Worm (Caenorhabditis elegans) whole organism, L2 larva: Measurements from ENCODE around the gene got-1.2.

Experiments
- C34F6.9 ChIP-seq: fragments of 150-350 bp; optimal IDR thresholded peaks from 2 replicates; lab custom pipeline; 2014; ENCODE audit warnings: missing biosample characterization, missing genetic modification characterization
- F13H6.1 ChIP-seq: sonication (generic microtip); optimal IDR thresholded peaks from 2 replicates; lab custom pipeline; 2016; ENCODE audit warnings: missing genetic modification characterization, missing compliant biosample characterization
- R02D3.7 ChIP-seq: fragments of 150-350 bp; optimal IDR thresholded peaks from 2 replicates; lab custom pipeline; 2014; ENCODE audit warnings: missing biosample characterization, missing genetic modification characterization
- Y55F3AM.14 ChIP-seq: fragments of 200-800 bp; sonication (Bioruptor generic); optimal IDR thresholded peaks from 2 replicates; lab custom pipeline; 2018; ENCODE audit warnings: mild to moderate bottlenecking, missing genetic modification characterization, missing compliant biosample characterization
- ZK546.5 ChIP-seq: sonication (generic microtip); optimal IDR thresholded peaks from 2 replicates; lab custom pipeline; 2017; ENCODE audit warnings: missing biosample characterization, missing genetic modification characterization
- alr-1 ChIP-seq: fragments of 150-350 bp; optimal IDR thresholded peaks from 2 replicates; lab custom pipeline; 2014; ENCODE audit warnings: missing biosample characterization, missing genetic modification characterization
- aly-2 ChIP-seq: fragments of 150-350 bp; optimal IDR thresholded peaks from 2 replicates; lab custom pipeline; 2014; ENCODE audit warnings: missing biosample characterization, missing genetic modification characterization
- ama-1 ChIP-seq: fragments of 150-350 bp; optimal IDR thresholded peaks from 2 replicates; lab custom pipeline; 2018; ENCODE audit warnings: inconsistent platforms
- blmp-1 ChIP-seq: sonication (generic microtip); optimal IDR thresholded peaks from 2 replicates; lab custom pipeline; 2017; ENCODE audit warnings: missing genetic modification characterization, mild to moderate bottlenecking, missing compliant biosample characterization, antibody characterized with exemption, moderate library complexity; ENCODE audit not compliant: insufficient read depth
- ceh-16 ChIP-seq: fragments of 150-350 bp; optimal IDR thresholded peaks from 2 replicates; lab custom pipeline; 2014; ENCODE audit warnings: missing biosample characterization, missing genetic modification characterization
- ceh-82 ChIP-seq: fragments of 150-350 bp; optimal IDR thresholded peaks from 2 replicates; lab custom pipeline; 2014; ENCODE audit warnings: missing biosample characterization, missing genetic modification characterization
- crh-2 ChIP-seq: sonication (generic microtip); optimal IDR thresholded peaks from 2 replicates; lab custom pipeline; 2017; ENCODE audit warnings: missing biosample characterization, missing genetic modification characterization
- dmd-4 ChIP-seq: sonication (generic microtip); optimal IDR thresholded peaks from 2 replicates; lab custom pipeline; 2017; ENCODE audit warnings: missing biosample characterization, missing genetic modification characterization
- egl-27 ChIP-seq: sonication (generic microtip); optimal IDR thresholded peaks from 3 replicates; lab custom pipeline; 2017; ENCODE audit warnings: missing biosample characterization, missing genetic modification reagents, missing genetic modification characterization
- elt-1 ChIP-seq: fragments of 150-350 bp; optimal IDR thresholded peaks from 2 replicates; lab custom pipeline; 2014; ENCODE audit warnings: missing biosample characterization, missing genetic modification characterization
- elt-3 ChIP-seq: sonication (generic microtip); optimal IDR thresholded peaks from 2 replicates; lab custom pipeline; 2017; ENCODE audit warnings: missing biosample characterization, missing genetic modification characterization
- fos-1 ChIP-seq: fragments of 150-350 bp; optimal IDR thresholded peaks from 2 replicates; lab custom pipeline; 2014; ENCODE audit warnings: missing biosample characterization, missing genetic modification characterization
- gmeb-1 ChIP-seq: fragments of 150-350 bp; optimal IDR thresholded peaks from 2 replicates; lab custom pipeline; 2014; ENCODE audit warnings: missing biosample characterization, missing genetic modification characterization
- lin-11 ChIP-seq: fragments of 150-350 bp; sonication (generic microtip); optimal IDR thresholded peaks from 2 replicates; lab custom pipeline; 2014; ENCODE audit warnings: missing biosample characterization, missing genetic modification characterization, inconsistent platforms, mixed read lengths
- lin-13 ChIP-seq: fragments of 150-350 bp; optimal IDR thresholded peaks from 2 replicates; lab custom pipeline; 2014; ENCODE audit warnings: missing biosample characterization, missing genetic modification reagents, missing genetic modification characterization
- lin-39 ChIP-seq: fragments of 150-350 bp; optimal IDR thresholded peaks from 2 replicates; lab custom pipeline; 2014; ENCODE audit warnings: missing biosample characterization, missing genetic modification reagents, missing genetic modification characterization
- lsy-2 ChIP-seq, 2 experiments: fragments of 150-350 bp in 1 of 2; sonication (generic microtip) in 1 of 2; optimal IDR thresholded peaks; 2 replicates each; lab custom pipeline; 2014 to 2017; ENCODE audit warnings: missing biosample characterization in 2 of 2, missing genetic modification characterization in 2 of 2
- mab-5 ChIP-seq: fragments of 150-350 bp; optimal IDR thresholded peaks from 2 replicates; lab custom pipeline; 2014; ENCODE audit warnings: missing biosample characterization, missing genetic modification characterization
- mbf-1 ChIP-seq: sonication (generic microtip); optimal IDR thresholded peaks from 2 replicates; lab custom pipeline; 2017; ENCODE audit warnings: missing biosample characterization, missing genetic modification characterization
- mdl-1 ChIP-seq, 2 experiments: fragments of 150-350 bp in 1 of 2; sonication (generic microtip) in 1 of 2; optimal IDR thresholded peaks; 2 replicates each; lab custom pipeline; 2017; ENCODE audit warnings: missing biosample characterization in 2 of 2, missing genetic modification characterization in 2 of 2
- nhr-10 ChIP-seq: sonication (generic microtip); optimal IDR thresholded peaks from 2 replicates; lab custom pipeline; 2017; ENCODE audit warnings: missing biosample characterization, missing genetic modification characterization
- nhr-11 ChIP-seq: fragments of 150-350 bp; optimal IDR thresholded peaks from 2 replicates; lab custom pipeline; 2014; ENCODE audit warnings: missing biosample characterization, missing genetic modification characterization
- nhr-12 ChIP-seq: fragments of 150-350 bp; optimal IDR thresholded peaks from 2 replicates; lab custom pipeline; 2014; ENCODE audit warnings: missing biosample characterization, missing genetic modification characterization
- nhr-129 ChIP-seq: fragments of 150-350 bp; optimal IDR thresholded peaks from 2 replicates; lab custom pipeline; 2014; ENCODE audit warnings: missing biosample characterization, missing genetic modification characterization
- nhr-21 ChIP-seq: fragments of 150-350 bp; optimal IDR thresholded peaks from 2 replicates; lab custom pipeline; 2014; ENCODE audit warnings: missing biosample characterization, missing genetic modification characterization
- nhr-23 ChIP-seq: fragments of 150-350 bp; optimal IDR thresholded peaks from 2 replicates; lab custom pipeline; 2014; ENCODE audit warnings: missing biosample characterization, missing genetic modification reagents, missing genetic modification characterization
- nhr-237 ChIP-seq: fragments of 150-350 bp; optimal IDR thresholded peaks from 2 replicates; lab custom pipeline; 2014; ENCODE audit warnings: missing biosample characterization, missing genetic modification characterization
- nhr-25 ChIP-seq: fragments of 150-350 bp; sonication (generic microtip); optimal IDR thresholded peaks from 3 replicates; lab custom pipeline; 2014; ENCODE audit warnings: missing biosample characterization, missing genetic modification characterization
- nhr-6 ChIP-seq: fragments of 150-350 bp; optimal IDR thresholded peaks from 2 replicates; lab custom pipeline; 2014; ENCODE audit warnings: missing biosample characterization, missing genetic modification characterization
- nhr-77 ChIP-seq: fragments of 150-350 bp; optimal IDR thresholded peaks from 2 replicates; lab custom pipeline; 2014; ENCODE audit warnings: missing biosample characterization, missing genetic modification characterization
- peb-1 ChIP-seq: fragments of 150-350 bp; optimal IDR thresholded peaks from 2 replicates; lab custom pipeline; 2014; ENCODE audit warnings: missing biosample characterization, missing genetic modification characterization
- sem-4 ChIP-seq: fragments of 150-350 bp; optimal IDR thresholded peaks from 2 replicates; lab custom pipeline; 2014; ENCODE audit warnings: missing biosample characterization, missing genetic modification reagents, missing genetic modification characterization
- skn-1 ChIP-seq: sonication (generic microtip); optimal IDR thresholded peaks from 2 replicates; lab custom pipeline; 2017; ENCODE audit warnings: missing biosample characterization, missing genetic modification characterization
- sma-3 ChIP-seq: sonication (generic microtip); optimal IDR thresholded peaks from 2 replicates; lab custom pipeline; 2016; ENCODE audit warnings: missing genetic modification reagents, missing genetic modification characterization, missing compliant biosample characterization
- sma-9 ChIP-seq, 2 experiments: fragments of 150-350 bp in 1 of 2; sonication (generic microtip) in 1 of 2; optimal IDR thresholded peaks; 2 replicates each; lab custom pipeline; 2014 to 2016; ENCODE audit warnings: missing genetic modification characterization in 2 of 2, mild to moderate bottlenecking in 1 of 2, missing biosample characterization in 1 of 2, missing compliant biosample characterization in 1 of 2, missing genetic modification reagents in 1 of 2, moderate library complexity in 1 of 2
- snpc-4 ChIP-seq: fragments of 150-350 bp; optimal IDR thresholded peaks from 2 replicates; lab custom pipeline; 2014; ENCODE audit warnings: missing biosample characterization, missing genetic modification characterization
- unc-39 ChIP-seq: fragments of 150-350 bp; optimal IDR thresholded peaks from 2 replicates; lab custom pipeline; 2014; ENCODE audit warnings: missing biosample characterization, missing genetic modification characterization
- unc-55 ChIP-seq: fragments of 150-350 bp; sonication (generic microtip); optimal IDR thresholded peaks from 3 replicates; lab custom pipeline; 2014; ENCODE audit warnings: missing biosample characterization, missing genetic modification reagents, missing genetic modification characterization
- unc-62 ChIP-seq: fragments of 150-350 bp; optimal IDR thresholded peaks from 2 replicates; lab custom pipeline; 2014; ENCODE audit warnings: missing biosample characterization, missing genetic modification reagents, missing genetic modification characterization
- zag-1 ChIP-seq: fragments of 150-350 bp; optimal IDR thresholded peaks from 2 replicates; lab custom pipeline; 2014; ENCODE audit warnings: missing biosample characterization, missing genetic modification characterization
- ztf-1 ChIP-seq: fragments of 200-800 bp; sonication (Bioruptor generic); conservative IDR thresholded peaks from 2 replicates; pipeline ENCODE4 v1.3.6; 2022; ENCODE audit warnings: missing genetic modification characterization, missing compliant biosample characterization
- ztf-11 ChIP-seq: sonication (generic microtip); optimal IDR thresholded peaks from 2 replicates; lab custom pipeline; 2017; ENCODE audit warnings: missing biosample characterization, missing genetic modification characterization
- ztf-4 ChIP-seq: fragments of 150-350 bp; optimal IDR thresholded peaks from 2 replicates; lab custom pipeline; 2014; ENCODE audit warnings: missing biosample characterization, missing genetic modification characterization

got-1.2 gene

ce11 chrX:16813606-16814330 lies 20.8 kb upstream of the got-1.2 start, which contains the start of gene cas-1:
cas-1 (minus strand) TSS chrX:16813656.
- TF ChIP-seq dmd-4 = no peak
- no peak for TF ChIP-seq lin-13 (GFP tag; lab: Kevin White, UChicago)
- TF ChIP-seq nhr-77 (tag; lab: Kevin White, UChicago) = no peak
- no peak for TF ChIP-seq blmp-1
- TF ChIP-seq unc-55 (GFP tag; lab: Kevin White, UChicago) = peak; percentile 38
- no peak for TF ChIP-seq ZK546.5 (tag; lab: Kevin White, UChicago)
- TF ChIP-seq mdl-1 (tag; optimal IDR thresholded peaks at IDR 0.05; lab: Kevin White, UChicago) = no peak
- no peak for TF ChIP-seq unc-39 (tag; lab: Kevin White, UChicago)
- no peak for TF ChIP-seq sma-9 (GFP tag; optimal IDR thresholded peaks at IDR 0.05; lab: Kevin White, UChicago)
- no peak for TF ChIP-seq sma-9 (tag; optimal IDR thresholded peaks at IDR 0.05; lab: Kevin White, UChicago)
- no peak for TF ChIP-seq nhr-237 (tag; lab: Kevin White, UChicago)
- no peak for TF ChIP-seq nhr-6 (tag; lab: Kevin White, UChicago)
- TF ChIP-seq snpc-4 (tag; lab: Kevin White, UChicago) = no peak
- TF ChIP-seq peb-1 = no peak
- no peak for TF ChIP-seq ztf-1 (GFP tag; lab: Robert Waterston, UW)
- TF ChIP-seq ceh-16 (tag; lab: Kevin White, UChicago) = peak; percentile 40
- TF ChIP-seq R02D3.7 = no peak
- TF ChIP-seq fos-1 (tag; lab: Kevin White, UChicago) = peak; percentile 64
- no peak for TF ChIP-seq ztf-4 (tag; lab: Kevin White, UChicago)
- TF ChIP-seq ztf-11 (tag; lab: Kevin White, UChicago) = no peak
- no peak for TF ChIP-seq Y55F3AM.14 (GFP tag; lab: Kevin White, UChicago)
- peak; percentile 3 for TF ChIP-seq nhr-25 (tag; lab: Kevin White, UChicago)
- no peak for TF ChIP-seq lin-39 (tag; lab: Kevin White, UChicago)
- TF ChIP-seq elt-1 (tag; lab: Kevin White, UChicago) = no peak
- peak; percentile 14 for TF ChIP-seq F13H6.1
- TF ChIP-seq nhr-12 (tag; lab: Kevin White, UChicago) = no peak
- no peak for TF ChIP-seq egl-27 (tag; lab: Kevin White, UChicago)
- TF ChIP-seq skn-1 = no peak
- no peak for TF ChIP-seq lin-11 (tag; lab: Kevin White, UChicago)
- TF ChIP-seq mbf-1 (tag; lab: Kevin White, UChicago) = no peak
- TF ChIP-seq elt-3 = no peak
- no peak for TF ChIP-seq nhr-11
- no peak for TF ChIP-seq alr-1 (tag; lab: Kevin White, UChicago)
- peak; percentile 16 for TF ChIP-seq nhr-21 (tag; lab: Kevin White, UChicago)
- peak; percentile 49 for TF ChIP-seq nhr-129 (tag; lab: Kevin White, UChicago)
- TF ChIP-seq unc-62 (GFP tag; lab: Kevin White, UChicago) = no peak
- no peak for TF ChIP-seq sem-4 (tag; lab: Kevin White, UChicago)
- TF ChIP-seq mab-5 = no peak
- TF ChIP-seq gmeb-1 (tag; lab: Kevin White, UChicago) = no peak
- no peak for TF ChIP-seq crh-2 (tag; lab: Kevin White, UChicago)
- no peak for TF ChIP-seq ama-1 (lab: Kevin White, UChicago)
- TF ChIP-seq aly-2 (tag; lab: Kevin White, UChicago) = no peak
- TF ChIP-seq lsy-2 (tag; optimal IDR thresholded peaks at IDR 0.05; lab: Kevin White, UChicago) = peak in 1 of 2 experiments; percentile 20
- TF ChIP-seq sma-3 = peak; percentile 28
- TF ChIP-seq C34F6.9 = peak; percentile 45
- no peak for TF ChIP-seq nhr-10 (tag; lab: Kevin White, UChicago)
- no peak for TF ChIP-seq nhr-23
- no peak for TF ChIP-seq zag-1
- TF ChIP-seq ceh-82 (tag; lab: Kevin White, UChicago) = no peak
